Worm (Caenorhabditis elegans): Measurements from ENCODE around the gene W02H3.3.

Gene W02H3.3

DNA sequence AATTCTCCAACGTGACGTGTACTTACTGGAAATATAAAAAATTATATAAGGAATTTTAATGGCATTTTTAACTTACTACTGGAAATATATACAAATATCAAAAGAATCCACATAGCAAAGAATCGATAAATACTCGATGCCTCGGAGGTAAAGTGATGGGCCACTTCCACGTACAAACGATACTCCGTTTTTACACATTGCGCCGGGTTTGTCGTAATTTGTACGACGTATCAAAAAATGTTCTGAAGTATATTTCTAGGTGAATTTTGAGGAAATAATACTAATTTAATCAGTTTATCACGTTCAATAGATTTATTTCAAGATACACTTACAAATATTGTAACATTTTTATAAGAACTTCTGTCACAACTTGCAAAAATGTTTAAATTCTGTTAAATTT, 22.8 kb upstream of the W02H3.3 start, which contains the start of gene R08B4.3:
Gene R08B4.3 (minus strand): TSS at position 198 of the 400 bp plus-strand sequence.
- TF ChIP-seq fkh-2 (tag; optimal IDR thresholded peaks at IDR 0.05), result no peak
- no peak for TF ChIP-seq R02D3.7 (tag; optimal IDR thresholded peaks at IDR 0.05)
- TF ChIP-seq ceh-16 (tag; optimal IDR thresholded peaks at IDR 0.05), result no peak
- TF ChIP-seq nhr-67 (tag; optimal IDR thresholded peaks at IDR 0.05), result no peak
- TF ChIP-seq tbx-2 (tag; optimal IDR thresholded peaks at IDR 0.05), result no peak
- no peak for TF ChIP-seq unc-62 (GFP tag; optimal IDR thresholded peaks at IDR 0.05)
- TF ChIP-seq ama-1 (optimal IDR thresholded peaks at IDR 0.05), result no peak
- TF ChIP-seq nhr-237 (tag; optimal IDR thresholded peaks at IDR 0.05), result no peak
- no peak for TF ChIP-seq unc-39 (tag; optimal IDR thresholded peaks at IDR 0.05)

- TF ChIP-seq ceh-16 (tag; optimal IDR thresholded peaks at IDR 0.05), result no peak
- TF ChIP-seq nhr-67 (tag; optimal IDR thresholded peaks at IDR 0.05), result no peak
- no peak for TF ChIP-seq nhr-12 (tag; optimal IDR thresholded peaks at IDR 0.05)
- no peak for TF ChIP-seq nhr-23 (tag; optimal IDR thresholded peaks at IDR 0.05)
- TF ChIP-seq hmg-11 (tag; optimal IDR thresholded peaks at IDR 0.05), result no peak
- no peak for TF ChIP-seq unc-62 (GFP tag; optimal IDR thresholded peaks at IDR 0.05)
- TF ChIP-seq nfya-1 (tag; optimal IDR thresholded peaks at IDR 0.05; ENCODE audit: insufficient read depth), result no peak
- no peak for TF ChIP-seq nhr-11 (tag; optimal IDR thresholded peaks at IDR 0.05)
- TF ChIP-seq sea-2 (GFP tag; optimal IDR thresholded peaks at IDR 0.05), result no peak
- no peak for TF ChIP-seq ZK546.5 (tag; optimal IDR thresholded peaks at IDR 0.05)
- TF ChIP-seq nhr-25 (tag; optimal IDR thresholded peaks at IDR 0.05), result no peak
- no peak for TF ChIP-seq tbx-2 (tag; optimal IDR thresholded peaks at IDR 0.05)
- TF ChIP-seq mdl-1 (tag; optimal IDR thresholded peaks at IDR 0.05), result no peak
- TF ChIP-seq nhr-28 (tag; optimal IDR thresholded peaks at IDR 0.05), result no peak
These were observed 18.7 kb upstream of the W02H3.3 start, which contains the start of gene nlp-66 for ce11 chrX:11116723-11117122. Gene nlp-66, minus strand, starts transcription at chrX:11116823.

- no peak for TF ChIP-seq pha-4 (tag; optimal IDR thresholded peaks at IDR 0.05)
- TF ChIP-seq lin-39 (tag; optimal IDR thresholded peaks at IDR 0.05), result no peak
- no peak for TF ChIP-seq unc-62 (GFP tag; optimal IDR thresholded peaks at IDR 0.05)
- TF ChIP-seq pqm-1 (tag; optimal IDR thresholded peaks at IDR 0.05), result no peak
- no peak for TF ChIP-seq unc-39 (tag; optimal IDR thresholded peaks at IDR 0.05)
- no peak for TF ChIP-seq tbx-2 (tag; optimal IDR thresholded peaks at IDR 0.05)
- TF ChIP-seq ceh-9 (tag; optimal IDR thresholded peaks at IDR 0.05), result no peak
- no peak for TF ChIP-seq nfya-1 (tag; optimal IDR thresholded peaks at IDR 0.05; ENCODE audit: insufficient read depth)
- TF ChIP-seq egl-5 (tag; optimal IDR thresholded peaks at IDR 0.05), result no peak
- TF ChIP-seq ZK546.5 (tag; optimal IDR thresholded peaks at IDR 0.05), result no peak
- no peak for TF ChIP-seq nhr-43 (tag; optimal IDR thresholded peaks at IDR 0.05; ENCODE audit: poor library complexity, severe bottlenecking)
- no peak for TF ChIP-seq ztf-4 (tag; optimal IDR thresholded peaks at IDR 0.05)
- no peak for TF ChIP-seq nhr-76 (tag; optimal IDR thresholded peaks at IDR 0.05)
- no peak for TF ChIP-seq mml-1 (tag; optimal IDR thresholded peaks at IDR 0.05)
- no peak for TF ChIP-seq fkh-10 (GFP tag; optimal IDR thresholded peaks at IDR 0.05)
- TF ChIP-seq ceh-28 (tag; optimal IDR thresholded peaks at IDR 0.05), result no peak
- TF ChIP-seq sea-2 (GFP tag; optimal IDR thresholded peaks at IDR 0.05), result no peak
- TF ChIP-seq egl-27 (tag; optimal IDR thresholded peaks at IDR 0.05), result no peak
- no peak for TF ChIP-seq elt-1 (tag; optimal IDR thresholded peaks at IDR 0.05)
- no peak for TF ChIP-seq nhr-12 (tag; optimal IDR thresholded peaks at IDR 0.05)
These were observed 16.4 kb upstream of the W02H3.3 start for ce11 chrX:11114420-11114819.

- no peak for TF ChIP-seq egl-5 (tag; optimal IDR thresholded peaks at IDR 0.05)
- no peak for TF ChIP-seq lin-39 (tag; optimal IDR thresholded peaks at IDR 0.05)
- TF ChIP-seq nhr-77 (tag; optimal IDR thresholded peaks at IDR 0.05), result no peak
- no peak for TF ChIP-seq elt-2 (tag; optimal IDR thresholded peaks at IDR 0.05)
These were observed 11.2 kb upstream of the W02H3.3 start, which contains the start of gene grd-1 for ce11 chrX:11109200-11109599. Gene grd-1, plus strand, starts transcription at chrX:11109440.

- no peak for TF ChIP-seq ztf-4 (tag; optimal IDR thresholded peaks at IDR 0.05)
- TF ChIP-seq nhr-28 (tag; optimal IDR thresholded peaks at IDR 0.05), result no peak
- TF ChIP-seq jun-1 (tag; optimal IDR thresholded peaks at IDR 0.05), result no peak
- no peak for TF ChIP-seq zag-1 (tag; optimal IDR thresholded peaks at IDR 0.05)
- TF ChIP-seq elt-2 (tag; optimal IDR thresholded peaks at IDR 0.05), result no peak
- no peak for TF ChIP-seq pqm-1 (tag; optimal IDR thresholded peaks at IDR 0.05)
- no peak for TF ChIP-seq mdl-1 (tag; optimal IDR thresholded peaks at IDR 0.05)
- no peak for TF ChIP-seq eor-1 (tag; optimal IDR thresholded peaks at IDR 0.05)
- TF ChIP-seq daf-12 (tag; optimal IDR thresholded peaks at IDR 0.05), result no peak
- no peak for TF ChIP-seq aly-2 (tag; optimal IDR thresholded peaks at IDR 0.05)
- no peak for TF ChIP-seq lin-15B (tag; optimal IDR thresholded peaks at IDR 0.05)
- no peak for TF ChIP-seq hmg-11 (tag; optimal IDR thresholded peaks at IDR 0.05)
- no peak for TF ChIP-seq elt-1 (tag; optimal IDR thresholded peaks at IDR 0.05)
- no peak for TF ChIP-seq nhr-237 (tag; optimal IDR thresholded peaks at IDR 0.05)
- TF ChIP-seq egl-27 (tag; optimal IDR thresholded peaks at IDR 0.05), result no peak
- no peak for TF ChIP-seq tbx-2 (tag; optimal IDR thresholded peaks at IDR 0.05)
- TF ChIP-seq pha-4 (tag; optimal IDR thresholded peaks at IDR 0.05), result no peak
- no peak for TF ChIP-seq skn-1 (tag; optimal IDR thresholded peaks at IDR 0.05)
- no peak for TF ChIP-seq fkh-10 (GFP tag; optimal IDR thresholded peaks at IDR 0.05)
These were observed 9.1 kb upstream of the W02H3.3 start, which contains the start of gene clc-17 for ce11 chrX:11107076-11107475. Gene clc-17, plus strand, starts transcription at chrX:11107376.
